Worm (Caenorhabditis elegans) whole organism, L3 larva: ENCODE results near the gene rps-14.

Experiments used
- R02D3.7 ChIP-seq: fragments of 150-350 bp; optimal IDR thresholded peaks from 2 replicates; lab custom pipeline; 2014; ENCODE audit warnings: missing biosample characterization, missing genetic modification characterization
- ZK546.5 ChIP-seq: sonication (generic microtip); optimal IDR thresholded peaks from 2 replicates; lab custom pipeline; 2017; ENCODE audit warnings: missing biosample characterization, missing genetic modification characterization
- aly-2 ChIP-seq: fragments of 150-350 bp; optimal IDR thresholded peaks from 2 replicates; lab custom pipeline; 2014; ENCODE audit warnings: missing biosample characterization, missing genetic modification characterization
- ama-1 ChIP-seq: fragments of 150-350 bp; optimal IDR thresholded peaks from 2 replicates; lab custom pipeline; 2018
- ceh-28 ChIP-seq: fragments of 150-350 bp; optimal IDR thresholded peaks from 2 replicates; lab custom pipeline; 2014; ENCODE audit warnings: missing biosample characterization, missing genetic modification reagents, missing genetic modification characterization
- ceh-82 ChIP-seq: fragments of 150-350 bp; optimal IDR thresholded peaks from 2 replicates; lab custom pipeline; 2014; ENCODE audit warnings: missing biosample characterization, missing genetic modification characterization
- ceh-9 ChIP-seq: sonication (generic microtip); optimal IDR thresholded peaks from 2 replicates; lab custom pipeline; 2018; ENCODE audit warnings: missing biosample characterization, missing genetic modification characterization
- egl-27 ChIP-seq: sonication (generic microtip); optimal IDR thresholded peaks from 4 replicates; lab custom pipeline; 2017; ENCODE audit warnings: missing biosample characterization, missing genetic modification reagents, missing genetic modification characterization
- egl-5 ChIP-seq: fragments of 150-350 bp; optimal IDR thresholded peaks from 2 replicates; lab custom pipeline; 2017; ENCODE audit warnings: missing biosample characterization, missing genetic modification reagents, missing genetic modification characterization, inconsistent platforms
- elt-1 ChIP-seq: fragments of 150-350 bp; optimal IDR thresholded peaks from 2 replicates; lab custom pipeline; 2014; ENCODE audit warnings: missing biosample characterization, missing genetic modification characterization
- elt-2 ChIP-seq: sonication (generic microtip); optimal IDR thresholded peaks from 2 replicates; lab custom pipeline; 2016; ENCODE audit warnings: missing genetic modification reagents, mild to moderate bottlenecking, missing genetic modification characterization, missing compliant biosample characterization
- elt-3 ChIP-seq, 3 experiments: fragments of 150-350 bp in 1 of 3; sonication (generic microtip) in 2 of 3; optimal IDR thresholded peaks; 2 replicates in 2 of 3; 4 replicates in 1 of 3; lab custom pipeline; 2014 to 2017; ENCODE audit warnings: missing biosample characterization in 3 of 3, missing genetic modification characterization in 3 of 3
- fkh-2 ChIP-seq: fragments of 150-350 bp; optimal IDR thresholded peaks from 2 replicates; lab custom pipeline; 2014; ENCODE audit warnings: missing biosample characterization, missing genetic modification reagents, missing genetic modification characterization
- fos-1 ChIP-seq: fragments of 150-350 bp; optimal IDR thresholded peaks from 2 replicates; lab custom pipeline; 2014; ENCODE audit warnings: missing biosample characterization, missing genetic modification characterization
- hmg-11 ChIP-seq: sonication (generic microtip); optimal IDR thresholded peaks from 2 replicates; lab custom pipeline; 2016; ENCODE audit warnings: missing genetic modification characterization, missing compliant biosample characterization
- lin-15B ChIP-seq: fragments of 150-350 bp; optimal IDR thresholded peaks from 2 replicates; lab custom pipeline; 2014; ENCODE audit warnings: missing biosample characterization, missing genetic modification characterization
- lin-39 ChIP-seq: fragments of 150-350 bp; optimal IDR thresholded peaks from 2 replicates; lab custom pipeline; 2018; ENCODE audit warnings: missing biosample characterization, missing genetic modification reagents, missing genetic modification characterization
- mml-1 ChIP-seq: fragments of 150-350 bp; sonication (generic microtip); optimal IDR thresholded peaks from 3 replicates; lab custom pipeline; 2014; ENCODE audit warnings: missing biosample characterization, missing genetic modification characterization
- nfya-1 ChIP-seq: sonication (generic microtip); optimal IDR thresholded peaks from 2 replicates; lab custom pipeline; 2017; ENCODE audit warnings: missing genetic modification characterization, mild to moderate bottlenecking, missing compliant biosample characterization, antibody characterized with exemption, moderate library complexity; ENCODE audit not compliant: insufficient read depth
- nhr-11 ChIP-seq: fragments of 150-350 bp; optimal IDR thresholded peaks from 2 replicates; lab custom pipeline; 2014; ENCODE audit warnings: missing biosample characterization, missing genetic modification characterization
- nhr-12 ChIP-seq: fragments of 150-350 bp; optimal IDR thresholded peaks from 2 replicates; lab custom pipeline; 2014; ENCODE audit warnings: missing biosample characterization, missing genetic modification characterization
- nhr-237 ChIP-seq: fragments of 150-350 bp; optimal IDR thresholded peaks from 2 replicates; lab custom pipeline; 2014; ENCODE audit warnings: missing biosample characterization, missing genetic modification characterization
- nhr-28 ChIP-seq: fragments of 150-350 bp; optimal IDR thresholded peaks from 2 replicates; lab custom pipeline; 2014; ENCODE audit warnings: missing biosample characterization, missing genetic modification characterization
- nhr-43 ChIP-seq: sonication (generic microtip); optimal IDR thresholded peaks from 2 replicates; lab custom pipeline; 2016; ENCODE audit warnings: mild to moderate bottlenecking, missing genetic modification characterization, missing compliant biosample characterization; ENCODE audit not compliant: poor library complexity, severe bottlenecking
- nhr-76 ChIP-seq: fragments of 150-350 bp; sonication (generic microtip); optimal IDR thresholded peaks from 5 replicates; lab custom pipeline; 2014; ENCODE audit warnings: missing biosample characterization, missing genetic modification characterization
- nhr-77 ChIP-seq: fragments of 150-350 bp; optimal IDR thresholded peaks from 2 replicates; lab custom pipeline; 2014; ENCODE audit warnings: missing biosample characterization, missing genetic modification characterization
- pha-4 ChIP-seq: fragments of 150-350 bp; optimal IDR thresholded peaks from 2 replicates; lab custom pipeline; 2014; ENCODE audit warnings: missing biosample characterization, missing genetic modification reagents, missing genetic modification characterization
- pqm-1 ChIP-seq: fragments of 150-350 bp; optimal IDR thresholded peaks from 2 replicates; lab custom pipeline; 2017; ENCODE audit warnings: missing biosample characterization, missing genetic modification characterization, inconsistent platforms
- skn-1 ChIP-seq: fragments of 150-350 bp; optimal IDR thresholded peaks from 2 replicates; lab custom pipeline; 2014; ENCODE audit warnings: missing biosample characterization, missing genetic modification characterization
- snpc-4 ChIP-seq: fragments of 150-350 bp; optimal IDR thresholded peaks from 2 replicates; lab custom pipeline; 2014; ENCODE audit warnings: missing biosample characterization, missing genetic modification characterization
- tbx-2 ChIP-seq: sonication (generic microtip); optimal IDR thresholded peaks from 2 replicates; lab custom pipeline; 2016; ENCODE audit warnings: mild to moderate bottlenecking, missing genetic modification characterization, missing compliant biosample characterization
- unc-39 ChIP-seq: sonication (generic microtip); optimal IDR thresholded peaks from 4 replicates; lab custom pipeline; 2017; ENCODE audit warnings: missing biosample characterization, missing genetic modification characterization
- unc-62 ChIP-seq: fragments of 150-350 bp; sonication (generic microtip); optimal IDR thresholded peaks from 4 replicates; lab custom pipeline; 2014; ENCODE audit warnings: missing biosample characterization, missing genetic modification reagents, missing genetic modification characterization
- zag-1 ChIP-seq: fragments of 150-350 bp; optimal IDR thresholded peaks from 2 replicates; lab custom pipeline; 2014; ENCODE audit warnings: missing biosample characterization, missing genetic modification characterization
- ztf-11 ChIP-seq: fragments of 150-350 bp; optimal IDR thresholded peaks from 2 replicates; lab custom pipeline; 2014; ENCODE audit warnings: missing biosample characterization, missing genetic modification characterization
- ztf-4 ChIP-seq: fragments of 150-350 bp; optimal IDR thresholded peaks from 2 replicates; lab custom pipeline; 2014; ENCODE audit warnings: missing biosample characterization, missing genetic modification characterization

Gene rps-14

DNA sequence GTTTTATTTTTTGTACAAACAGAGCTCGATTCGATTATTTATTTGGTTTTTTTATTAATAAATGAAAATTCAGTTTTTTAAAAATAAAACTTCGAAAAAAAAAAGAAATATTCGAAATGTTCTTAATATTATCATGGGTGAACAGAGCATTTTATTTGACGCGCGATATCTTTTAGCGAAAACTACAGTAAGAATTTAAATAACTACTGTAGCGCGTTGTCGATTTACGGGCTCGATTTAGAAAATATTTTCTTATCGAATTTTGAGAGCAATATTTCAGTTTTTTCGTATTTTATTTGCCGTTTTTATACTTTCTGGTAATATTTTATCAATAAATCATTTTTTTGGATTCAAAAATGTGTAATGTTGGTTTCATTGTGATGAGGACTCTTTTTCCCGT is 41.7 kb upstream of the rps-14 start:
- TF ChIP-seq fos-1 (tag; lab: Kevin White, UChicago), result no peak
- no peak for TF ChIP-seq nhr-77
- TF ChIP-seq ceh-28 (tag; lab: Kevin White, UChicago), result no peak
- TF ChIP-seq ztf-4 (tag; lab: Kevin White, UChicago), result no peak
- no peak for TF ChIP-seq lin-15B (tag; lab: Kevin White, UChicago)
- TF ChIP-seq nhr-11 (tag; lab: Kevin White, UChicago), result no peak
- TF ChIP-seq nhr-12 (tag; lab: Kevin White, UChicago), result no peak
- TF ChIP-seq tbx-2 (tag; lab: Kevin White, UChicago), result no peak

DNA sequence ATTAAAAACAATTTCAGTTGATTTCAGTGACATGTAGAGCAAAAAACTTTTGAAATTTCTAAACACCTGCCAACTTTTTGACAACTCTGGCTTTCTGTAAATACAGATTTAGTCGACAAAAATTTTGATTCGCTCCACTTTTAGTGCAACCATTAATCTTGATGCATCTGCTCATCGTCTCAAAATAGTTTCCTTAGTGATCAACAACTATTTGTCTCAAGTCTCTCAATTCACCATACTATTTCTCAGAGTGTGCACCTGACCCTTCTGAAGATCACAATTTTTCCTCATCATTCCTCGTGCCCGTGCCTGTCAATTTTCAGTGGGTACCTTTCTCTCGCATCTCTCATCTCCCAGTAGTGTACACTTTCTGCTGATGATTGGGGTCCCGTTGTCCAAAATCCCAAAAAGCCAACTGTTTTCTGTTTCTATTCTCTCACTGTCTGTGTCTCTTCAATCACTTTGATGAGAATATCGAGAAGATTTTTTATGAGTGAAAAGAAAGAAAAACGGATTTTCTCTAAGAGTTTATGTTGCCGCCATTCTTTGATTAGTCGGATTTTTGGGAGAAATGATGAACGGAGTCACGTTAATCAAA is 37.6 kb upstream of the rps-14 start:
- TF ChIP-seq nfya-1 (tag; lab: Kevin White, UChicago) (peak; percentile 34), elt-3 (tag; optimal IDR thresholded peaks at IDR 0.05; lab: Kevin White, UChicago) (no peak), unc-62 (GFP tag; lab: Kevin White, UChicago) (peak; percentile 48), ceh-82 (tag; lab: Kevin White, UChicago) (no peak), tbx-2 (tag; lab: Kevin White, UChicago) (no peak), lin-15B (tag; lab: Kevin White, UChicago) (peak; percentile 38), nhr-11 (tag; lab: Kevin White, UChicago) (peak; percentile 12), nhr-77 (no peak), aly-2 (no peak), ceh-9 (no peak), egl-5 (tag; lab: Kevin White, UChicago) (peak; percentile 3), ztf-4 (tag; lab: Kevin White, UChicago) (no peak), snpc-4 (tag; lab: Kevin White, UChicago) (no peak), hmg-11 (tag; lab: Kevin White, UChicago) (no peak), elt-2 (tag; lab: Kevin White, UChicago) (no peak), mml-1 (tag; lab: Kevin White, UChicago) (no peak), nhr-237 (tag; lab: Kevin White, UChicago) (no peak), ztf-11 (tag; lab: Kevin White, UChicago) (no peak), fkh-2 (tag; lab: Kevin White, UChicago) (peak; percentile 33)

DNA sequence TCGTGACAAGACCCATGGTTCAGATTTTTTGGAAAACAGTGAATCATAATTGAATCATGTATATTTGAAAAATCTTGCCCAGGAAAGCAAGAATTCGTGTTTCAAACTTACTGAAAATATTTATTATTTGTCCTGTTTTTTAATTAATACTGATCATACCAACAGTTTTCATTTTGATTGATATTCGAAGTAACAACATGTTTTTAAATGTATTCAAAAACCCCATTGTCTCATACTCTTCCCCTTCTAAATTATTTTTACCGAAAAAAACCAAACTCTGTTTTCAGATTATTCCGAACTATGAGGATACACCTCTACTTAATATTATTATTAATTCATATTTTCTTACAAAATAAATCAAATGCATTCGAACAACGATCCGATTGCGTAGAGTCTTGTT is 36.8 kb upstream of the rps-14 start, which contains the start of gene R151.1:
TSS of gene R151.1 (plus strand) at position 301 of the 400 bp plus-strand sequence.
- TF ChIP-seq pha-4 (tag; lab: Kevin White, UChicago) (no peak), zag-1 (tag; lab: Kevin White, UChicago) (no peak), unc-39 (tag; lab: Kevin White, UChicago) (no peak), nhr-28 (tag; lab: Kevin White, UChicago) (no peak), ZK546.5 (tag; lab: Kevin White, UChicago) (no peak), nhr-43 (no peak), elt-2 (tag; lab: Kevin White, UChicago) (no peak), ama-1 (lab: Kevin White, UChicago) (no peak), ceh-28 (tag; lab: Kevin White, UChicago) (no peak), nhr-76 (tag; lab: Kevin White, UChicago) (no peak), lin-39 (no peak), fkh-2 (tag; lab: Kevin White, UChicago) (no peak), tbx-2 (tag; lab: Kevin White, UChicago) (no peak), ztf-11 (tag; lab: Kevin White, UChicago) (no peak), nfya-1 (tag; lab: Kevin White, UChicago) (no peak)

- no peak for TF ChIP-seq fos-1 (tag; lab: Kevin White, UChicago)
- TF ChIP-seq R02D3.7, result no peak
- peak; percentile 16 for TF ChIP-seq lin-39
- TF ChIP-seq nhr-43, result no peak
- no peak for TF ChIP-seq egl-27 (tag; lab: Kevin White, UChicago)
- no peak for TF ChIP-seq zag-1 (tag; lab: Kevin White, UChicago)
These were observed 36.1 kb upstream of the rps-14 start for ce11 chrIII:7215532-7215931.

DNA sequence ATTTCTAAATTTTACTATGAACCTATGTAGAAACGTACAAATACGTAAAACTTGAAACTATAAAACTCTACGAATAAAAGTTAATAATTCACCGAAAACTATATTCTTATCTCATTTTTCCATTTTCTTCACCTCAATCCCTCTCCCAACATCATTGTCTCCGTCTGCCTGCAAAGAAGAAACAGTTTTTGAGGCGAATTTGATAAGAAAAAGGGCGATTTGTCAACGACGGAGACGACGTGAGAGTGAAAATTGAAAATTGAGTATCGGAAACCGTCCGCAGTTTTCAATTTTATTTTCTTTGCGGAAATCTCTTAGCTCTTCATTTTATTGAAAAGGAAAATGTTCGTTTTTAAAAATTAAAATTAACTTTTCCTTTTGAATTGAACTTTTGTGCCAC is 32.6 kb upstream of the rps-14 start:
- no peak for TF ChIP-seq skn-1
- TF ChIP-seq elt-1, result no peak
- peak; percentile 81 for TF ChIP-seq pqm-1
- peak; percentile 61 for TF ChIP-seq elt-2 (tag; lab: Kevin White, UChicago)
